Fruit fly (Drosophila melanogaster): ENCODE results near the gene Wdr92.
"Not testable (repeated sequence)": the region's sequence is repeated elsewhere in the genome, so short reads cannot be mapped to it uniquely, and the experiment has no call there.

Gene Wdr92

DNA sequence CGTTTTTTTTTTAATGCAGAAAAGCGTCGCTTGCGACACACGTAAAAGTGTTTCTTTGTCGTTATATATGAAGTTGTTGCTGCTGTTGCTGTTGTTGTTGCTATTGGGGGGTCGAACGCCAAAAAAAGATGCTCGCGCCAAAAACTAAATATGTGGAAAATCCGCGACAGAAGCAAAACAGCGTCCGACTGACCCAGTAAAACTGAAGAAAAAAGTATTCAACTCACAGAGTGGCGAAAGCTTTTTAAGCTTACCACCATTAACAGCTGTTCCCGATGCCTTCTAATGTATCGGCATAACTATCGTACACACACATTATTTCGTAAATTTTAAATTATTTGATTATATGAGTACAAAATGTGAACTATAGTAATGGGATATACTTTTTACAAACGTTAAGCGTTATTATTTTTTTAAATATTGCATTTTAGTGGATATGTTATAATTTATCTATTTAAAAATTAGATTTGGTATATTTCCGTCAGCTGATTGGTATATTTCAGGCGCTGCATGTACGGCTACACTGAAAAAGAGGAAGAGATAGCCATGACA, at the start of gene Wdr92, which contains the start of gene Prestin:
TSS of gene Wdr92 (plus strand) at position 535 of the 552 bp plus-strand sequence.
TSS of gene Prestin (minus strand) at position 204 of the 552 bp plus-strand sequence.
- peak; percentile 64 for TF ChIP-seq CG12605 (GFP tag; IDR thresholded peaks at IDR 0.05)
- TF ChIP-seq CG8301 (tag; optimal IDR thresholded peaks at IDR 0.05) = peak; percentile 29
- peak; percentile 60 for TF ChIP-seq gl (tag; optimal IDR thresholded peaks at IDR 0.05)
- peak; percentile 69 for TF ChIP-seq EcR (GFP tag; optimal IDR thresholded peaks at IDR 0.05)
- TF ChIP-seq Pif1A (GFP tag; optimal IDR thresholded peaks at IDR 0.05) = no peak
- TF ChIP-seq CG9948 (tag; optimal IDR thresholded peaks at IDR 0.05) = no peak
- TF ChIP-seq CG34367 (tag; optimal IDR thresholded peaks at IDR 0.05) = peak; percentile 37
- TF ChIP-seq CG10348 (GFP tag; IDR thresholded peaks at IDR 0.05) = no peak
- TF ChIP-seq D1 (tag; optimal IDR thresholded peaks at IDR 0.05) = peak; percentile 31
- peak; percentile 46; the same call in 1 of the 2 replicates for TF ChIP-seq CG32121 (GFP tag; IDR thresholded peaks at IDR 0.05)
- peak; percentile 64; the same call in 2 of the 3 replicates for TF ChIP-seq CG4496 (GFP tag; IDR thresholded peaks at IDR 0.05)
- TF ChIP-seq rn (GFP tag; IDR thresholded peaks at IDR 0.05) = no peak
- peak; percentile 16 for TF ChIP-seq Pif1B (GFP tag; optimal IDR thresholded peaks at IDR 0.05)
- no peak for TF ChIP-seq CG13204 (GFP tag; optimal IDR thresholded peaks at IDR 0.05)
- TF ChIP-seq CG15710 (tag; optimal IDR thresholded peaks at IDR 0.05) = peak; percentile 28
- TF ChIP-seq CG14655 (GFP tag; optimal IDR thresholded peaks at IDR 0.05) = no peak
- TF ChIP-seq CG8159 (tag; optimal IDR thresholded peaks at IDR 0.05) = no peak
- TF ChIP-seq Snoo (tag; optimal IDR thresholded peaks at IDR 0.05) = peak; percentile 32
- peak; percentile 13 for TF ChIP-seq CG17806 (tag; optimal IDR thresholded peaks at IDR 0.05)
- no peak for TF ChIP-seq fd96Ca (GFP tag; IDR thresholded peaks at IDR 0.05)
- TF ChIP-seq Ets98B (GFP tag; IDR thresholded peaks at IDR 0.05) = peak; percentile 53; the same call in 1 of the 2 replicates

DNA sequence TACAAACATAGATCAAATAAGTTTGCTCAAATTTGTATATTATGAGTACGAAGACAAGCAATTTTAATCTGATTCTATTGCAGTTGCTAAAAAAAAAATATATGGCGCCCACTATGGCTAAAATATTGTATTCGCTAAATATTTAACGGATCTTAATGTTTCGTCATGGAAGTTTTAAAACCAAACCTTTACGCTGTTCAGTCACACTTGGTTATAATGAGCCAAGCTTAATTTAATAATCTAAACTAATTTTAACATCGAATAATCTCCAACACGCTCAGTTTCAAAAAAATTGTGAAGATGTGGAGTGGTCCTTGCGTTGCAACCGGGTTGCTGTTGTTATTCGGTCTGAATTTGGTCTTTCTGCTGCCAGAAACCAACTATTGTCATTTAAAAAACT, 49.8 kb upstream of the Wdr92 start, which contains the start of gene CG34002:
TSS of gene CG34002 (plus strand) at position 301 of the 400 bp plus-strand sequence.
- TF ChIP-seq Pif1B (GFP tag; optimal IDR thresholded peaks at IDR 0.05); EcR (GFP tag; optimal IDR thresholded peaks at IDR 0.05); CG32121 (GFP tag; IDR thresholded peaks at IDR 0.05): not testable (repeated sequence)

DNA sequence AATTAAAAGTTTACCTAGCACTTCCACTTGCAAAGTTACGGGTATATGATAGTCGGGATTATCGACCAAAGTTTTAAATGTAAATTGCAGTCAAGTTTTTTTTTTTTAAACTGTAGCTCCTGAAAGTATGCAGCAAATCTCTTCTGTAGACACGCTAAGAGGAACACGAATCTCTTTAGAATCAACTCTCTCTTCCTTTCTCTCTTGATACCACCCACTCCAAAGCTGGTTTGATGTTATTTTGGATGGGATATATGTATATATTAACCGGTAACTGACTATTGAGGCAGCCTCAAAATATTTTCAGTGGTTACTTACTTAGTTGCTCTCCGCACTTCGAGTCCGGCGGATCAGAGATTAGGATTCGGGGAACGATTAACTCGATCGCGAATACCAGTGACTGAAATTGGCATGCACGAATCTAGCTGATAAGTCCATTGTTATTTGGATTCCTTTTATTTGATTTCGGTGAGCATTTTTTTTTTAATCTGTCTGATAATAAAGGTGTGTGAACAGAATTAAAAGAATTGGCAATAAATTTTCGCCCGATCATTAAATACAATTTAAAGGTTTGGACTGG, 29.1 kb upstream of the Wdr92 start, which contains the start of gene CG7408:
TSS of gene CG7408 (plus strand) at position 316 of the 580 bp plus-strand sequence.
- TF ChIP-seq CG34367 (tag; optimal IDR thresholded peaks at IDR 0.05) (no peak), D1 (tag; optimal IDR thresholded peaks at IDR 0.05) (peak; percentile 55)

DNA sequence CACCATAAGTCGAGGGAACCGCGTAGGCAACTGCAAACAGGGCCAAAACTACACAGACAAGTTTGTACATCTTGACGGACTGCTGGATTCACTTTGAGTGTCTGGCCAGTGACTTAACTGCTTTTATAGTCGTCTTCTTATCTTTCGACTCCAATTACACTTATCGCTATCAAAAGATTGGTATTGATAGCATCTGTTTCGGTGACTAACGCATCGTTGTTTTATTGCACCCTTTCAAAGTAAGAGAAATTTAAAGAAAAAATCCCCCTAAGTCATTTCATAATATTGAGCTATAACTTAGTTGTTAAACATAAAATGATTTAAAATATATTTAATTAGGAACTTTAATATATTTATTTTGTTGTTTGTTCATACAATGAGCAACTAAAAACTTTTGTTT, 23.7 kb upstream of the Wdr92 start, which contains the start of gene CG5506:
TSS of gene CG5506 (minus strand) at position 101 of the 400 bp plus-strand sequence.
- TF ChIP-seq CG10348 (GFP tag; IDR thresholded peaks at IDR 0.05) (no peak), EcR (GFP tag; optimal IDR thresholded peaks at IDR 0.05) (no peak), rn (GFP tag; IDR thresholded peaks at IDR 0.05) (no peak), CG13204 (GFP tag; optimal IDR thresholded peaks at IDR 0.05) (no peak), CG4496 (GFP tag; IDR thresholded peaks at IDR 0.05) (no peak)

DNA sequence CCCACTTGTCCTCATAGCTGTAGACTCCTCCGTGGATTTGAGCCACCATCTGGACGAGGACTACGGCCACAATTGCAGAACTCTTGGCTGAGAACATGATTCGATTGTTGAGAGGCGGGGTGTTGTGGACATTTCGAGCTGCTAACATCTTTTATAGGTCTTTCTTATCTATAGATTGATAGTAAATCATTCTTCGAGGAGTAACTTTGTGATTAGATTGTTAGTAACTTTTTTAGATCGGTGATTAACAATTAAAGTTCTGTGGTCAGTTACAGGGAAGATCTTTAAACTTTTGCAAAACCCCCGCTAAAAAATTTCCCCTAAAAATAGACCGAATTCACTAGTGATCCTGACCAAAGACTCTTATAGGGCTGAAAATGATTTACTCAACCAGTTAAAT, 21.4 kb upstream of the Wdr92 start, which contains the start of gene CG16775:
TSS of gene CG16775 (minus strand) at position 101 of the 400 bp plus-strand sequence.
- TF ChIP-seq CG17806 (tag; optimal IDR thresholded peaks at IDR 0.05) = no peak
- no peak for TF ChIP-seq CG15710 (tag; optimal IDR thresholded peaks at IDR 0.05)
- no peak for TF ChIP-seq CG10348 (GFP tag; IDR thresholded peaks at IDR 0.05)
- TF ChIP-seq Snoo (tag; optimal IDR thresholded peaks at IDR 0.05) = no peak
- no peak for TF ChIP-seq gl (tag; optimal IDR thresholded peaks at IDR 0.05)
- no peak for TF ChIP-seq CG4496 (GFP tag; IDR thresholded peaks at IDR 0.05)
- no peak for TF ChIP-seq CG34367 (tag; optimal IDR thresholded peaks at IDR 0.05)
- no peak for TF ChIP-seq fd96Ca (GFP tag; IDR thresholded peaks at IDR 0.05)
- no peak for TF ChIP-seq CG12605 (GFP tag; IDR thresholded peaks at IDR 0.05)
- no peak for TF ChIP-seq CG13204 (GFP tag; optimal IDR thresholded peaks at IDR 0.05)
- TF ChIP-seq CG8301 (tag; optimal IDR thresholded peaks at IDR 0.05) = no peak
- TF ChIP-seq EcR (GFP tag; optimal IDR thresholded peaks at IDR 0.05) = no peak
- TF ChIP-seq rn (GFP tag; IDR thresholded peaks at IDR 0.05) = no peak
- TF ChIP-seq CG14655 (GFP tag; optimal IDR thresholded peaks at IDR 0.05) = no peak
- no peak for TF ChIP-seq CG9948 (tag; optimal IDR thresholded peaks at IDR 0.05)
- no peak for TF ChIP-seq Pif1B (GFP tag; optimal IDR thresholded peaks at IDR 0.05)

DNA sequence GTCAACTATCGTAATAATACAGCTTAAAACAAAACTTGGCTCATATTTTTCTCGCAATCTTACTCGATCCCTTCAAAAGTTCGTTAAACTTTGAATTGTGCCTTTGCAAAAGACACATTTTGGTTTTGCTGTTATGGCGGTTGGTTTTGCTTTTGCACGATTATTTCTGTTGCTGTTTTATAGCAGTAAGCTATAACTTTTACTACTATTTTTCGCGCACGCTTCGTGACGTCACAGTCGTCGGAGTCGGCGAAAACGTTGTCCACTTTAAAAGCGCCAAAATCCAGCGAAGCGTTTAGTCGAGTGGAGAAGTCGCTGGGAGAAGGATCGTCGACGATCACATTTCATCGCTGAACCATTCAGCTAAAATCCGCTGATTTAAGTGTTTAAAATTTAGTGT, 20.6 kb upstream of the Wdr92 start, which contains the start of gene CG7402:
TSS of gene CG7402 (plus strand) at position 313 of the 400 bp plus-strand sequence.
- no peak for TF ChIP-seq CG15710 (tag; optimal IDR thresholded peaks at IDR 0.05)
- TF ChIP-seq CG4496 (GFP tag; IDR thresholded peaks at IDR 0.05) = peak; percentile 53; the same call in 1 of the 3 replicates
- no peak for TF ChIP-seq D1 (tag; optimal IDR thresholded peaks at IDR 0.05)
- no peak for TF ChIP-seq CG34367 (tag; optimal IDR thresholded peaks at IDR 0.05)
- TF ChIP-seq EcR (GFP tag; optimal IDR thresholded peaks at IDR 0.05) = peak; percentile 62

DNA sequence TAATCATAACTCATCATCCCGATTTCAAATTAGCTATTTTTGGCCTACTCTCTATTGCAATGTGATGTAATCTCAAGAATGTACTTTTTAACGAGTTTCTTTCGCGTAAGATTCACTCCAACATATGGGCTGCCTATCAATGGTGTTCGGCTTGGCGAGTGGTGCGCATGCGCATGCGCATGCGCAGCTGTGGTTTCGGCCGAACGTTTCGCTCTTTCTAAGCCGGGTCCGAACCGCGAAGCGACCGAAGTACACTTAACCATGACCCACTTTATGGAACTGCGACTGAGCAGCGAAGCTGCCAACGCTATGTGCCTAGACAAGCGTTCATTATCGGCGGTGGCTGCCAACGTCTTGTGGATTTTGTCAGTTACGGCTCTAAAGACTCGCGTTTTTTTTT, 14.3 kb upstream of the Wdr92 start:
- TF ChIP-seq CG32121 (GFP tag; IDR thresholded peaks at IDR 0.05) (no peak), CG15710 (tag; optimal IDR thresholded peaks at IDR 0.05) (no peak), CG13204 (GFP tag; optimal IDR thresholded peaks at IDR 0.05) (no peak), fd96Ca (GFP tag; IDR thresholded peaks at IDR 0.05) (no peak), CG9948 (tag; optimal IDR thresholded peaks at IDR 0.05) (no peak), CG4496 (GFP tag; IDR thresholded peaks at IDR 0.05) (no peak), CG10348 (GFP tag; IDR thresholded peaks at IDR 0.05) (no peak), CG17806 (tag; optimal IDR thresholded peaks at IDR 0.05) (no peak), Pif1B (GFP tag; optimal IDR thresholded peaks at IDR 0.05) (no peak), Snoo (tag; optimal IDR thresholded peaks at IDR 0.05) (no peak), CG8301 (tag; optimal IDR thresholded peaks at IDR 0.05) (no peak), EcR (GFP tag; optimal IDR thresholded peaks at IDR 0.05) (no peak), Pif1A (GFP tag; optimal IDR thresholded peaks at IDR 0.05) (no peak), CG8159 (tag; optimal IDR thresholded peaks at IDR 0.05) (no peak), D1 (tag; optimal IDR thresholded peaks at IDR 0.05) (no peak), rn (GFP tag; IDR thresholded peaks at IDR 0.05) (no peak), CG12605 (GFP tag; IDR thresholded peaks at IDR 0.05) (no peak), CG14655 (GFP tag; optimal IDR thresholded peaks at IDR 0.05) (no peak), Ets98B (GFP tag; IDR thresholded peaks at IDR 0.05) (no peak), gl (tag; optimal IDR thresholded peaks at IDR 0.05) (no peak)
